Worm (Caenorhabditis elegans) whole organism, young adult: Measurements from ENCODE around the gene lron-4.

Experiments used
- B0035.1 ChIP-seq: sonication (generic microtip); optimal IDR thresholded peaks from 2 replicates; lab custom pipeline; 2016; ENCODE audit warnings: missing genetic modification characterization, mild to moderate bottlenecking, missing compliant biosample characterization, missing genotype, missing genetic modification reagents
- B0261.1 ChIP-seq: sonication (generic microtip); optimal IDR thresholded peaks from 2 replicates; lab custom pipeline; 2016; ENCODE audit warnings: mild to moderate bottlenecking, missing genetic modification characterization, moderate library complexity, missing compliant biosample characterization
- F10E7.11 ChIP-seq: sonication (generic microtip); optimal IDR thresholded peaks from 2 replicates; lab custom pipeline; 2017; ENCODE audit warnings: mild to moderate bottlenecking, missing genetic modification characterization, moderate library complexity, missing compliant biosample characterization
- F37B4.10 ChIP-seq: fragments of 200-800 bp; sonication (Bioruptor generic); IDR thresholded peaks from 2 replicates; pipeline ENCODE4 v1.3.6; 2022; ENCODE audit warnings: missing genetic modification characterization, missing compliant biosample characterization
- F52B5.7 ChIP-seq: sonication (generic microtip); optimal IDR thresholded peaks from 2 replicates; lab custom pipeline; 2016; ENCODE audit warnings: mild to moderate bottlenecking, missing genetic modification characterization, missing compliant biosample characterization
- F55B11.4 ChIP-seq: sonication (generic microtip); optimal IDR thresholded peaks from 2 replicates; lab custom pipeline; 2016; ENCODE audit warnings: missing compliant biosample characterization, missing genetic modification characterization, borderline replicate concordance; ENCODE audit not compliant: insufficient read depth
- F57A8.1 ChIP-seq: fragments of 200-800 bp; sonication (Bioruptor generic); optimal IDR thresholded peaks from 2 replicates; lab custom pipeline; 2018; ENCODE audit warnings: mild to moderate bottlenecking, missing genetic modification characterization, moderate library complexity, missing compliant biosample characterization
- F57C9.4 ChIP-seq: sonication (generic microtip); optimal IDR thresholded peaks from 2 replicates; lab custom pipeline; 2017; ENCODE audit warnings: mild to moderate bottlenecking, missing genetic modification characterization, missing compliant biosample characterization
- T07F8.4 ChIP-seq: sonication (generic microtip); optimal IDR thresholded peaks from 2 replicates; lab custom pipeline; 2016; ENCODE audit warnings: mild to moderate bottlenecking, missing genetic modification characterization, moderate library complexity, missing compliant biosample characterization
- T26A5.8 ChIP-seq: sonication (generic microtip); optimal IDR thresholded peaks from 2 replicates; lab custom pipeline; 2016; ENCODE audit warnings: missing genetic modification characterization, missing compliant biosample characterization
- Y53G8AR.9 ChIP-seq: fragments of 200-800 bp; sonication (Bioruptor generic); conservative IDR thresholded peaks from 2 replicates; pipeline ENCODE4 v1.3.6; 2022; ENCODE audit warnings: missing genetic modification reagents, missing genetic modification characterization, missing compliant biosample characterization
- Y56A3A.18 ChIP-seq: fragments of 200-800 bp; sonication (Bioruptor generic); IDR thresholded peaks from 2 replicates; pipeline ENCODE4 v1.3.6; 2022; ENCODE audit warnings: missing genetic modification reagents, missing genetic modification characterization, missing compliant biosample characterization
- ZK185.1 ChIP-seq: sonication (generic microtip); optimal IDR thresholded peaks from 2 replicates; lab custom pipeline; 2016; ENCODE audit warnings: mild to moderate bottlenecking, missing genetic modification characterization, missing compliant biosample characterization; ENCODE audit not compliant: poor library complexity, severe bottlenecking
- athp-1 ChIP-seq: sonication (generic microtip); optimal IDR thresholded peaks from 2 replicates; lab custom pipeline; 2017; ENCODE audit warnings: mild to moderate bottlenecking, missing genetic modification characterization, missing compliant biosample characterization
- attf-3 ChIP-seq: fragments of 200-800 bp; sonication (Bioruptor generic); conservative IDR thresholded peaks from 2 replicates; pipeline ENCODE4 v1.3.6; 2022; ENCODE audit warnings: missing genetic modification reagents, missing genetic modification characterization, missing compliant biosample characterization
- attf-6 ChIP-seq: fragments of 200-800 bp; sonication (Bioruptor generic); IDR thresholded peaks from 2 replicates; pipeline ENCODE4 v1.3.6; 2022; ENCODE audit warnings: missing genetic modification reagents, missing genetic modification characterization, missing compliant biosample characterization
- ccch-3 ChIP-seq: fragments of 200-800 bp; sonication (Bioruptor generic); optimal IDR thresholded peaks from 2 replicates; lab custom pipeline; 2018; ENCODE audit warnings: mild to moderate bottlenecking, missing genetic modification characterization, missing compliant biosample characterization
- cebp-2 ChIP-seq: fragments of 200-800 bp; sonication (Bioruptor generic); IDR thresholded peaks from 2 replicates; pipeline ENCODE4 v1.3.6; 2022; ENCODE audit warnings: missing genetic modification characterization, missing compliant biosample characterization
- ceh-100 ChIP-seq: fragments of 200-800 bp; sonication (Bioruptor generic); IDR thresholded peaks from 2 replicates; pipeline ENCODE4 v1.3.6; 2022; ENCODE audit warnings: missing genetic modification reagents, missing genetic modification characterization, missing compliant biosample characterization
- ceh-79 ChIP-seq: sonication (generic microtip); optimal IDR thresholded peaks from 2 replicates; lab custom pipeline; 2017; ENCODE audit warnings: mild to moderate bottlenecking, missing genetic modification characterization, missing compliant biosample characterization
- ceh-91 ChIP-seq: fragments of 200-800 bp; sonication (Bioruptor generic); IDR thresholded peaks from 2 replicates; pipeline ENCODE4 v1.3.6; 2022; ENCODE audit warnings: missing genetic modification reagents, missing genetic modification characterization, missing compliant biosample characterization
- die-1 ChIP-seq: sonication (generic microtip); optimal IDR thresholded peaks from 2 replicates; lab custom pipeline; 2016; ENCODE audit warnings: missing genotype, mild to moderate bottlenecking, missing genetic modification characterization, missing compliant biosample characterization
- egrh-3 ChIP-seq: fragments of 200-800 bp; sonication (Bioruptor generic); IDR thresholded peaks from 2 replicates; pipeline ENCODE4 v1.3.6; 2022; ENCODE audit warnings: missing genetic modification reagents, missing genetic modification characterization, missing compliant biosample characterization
- ets-4 ChIP-seq: fragments of 200-800 bp; sonication (Bioruptor generic); optimal IDR thresholded peaks from 2 replicates; lab custom pipeline; 2018; ENCODE audit warnings: mild to moderate bottlenecking, missing genetic modification characterization, missing compliant biosample characterization
- gei-17 ChIP-seq: fragments of 200-800 bp; sonication (Bioruptor generic); optimal IDR thresholded peaks from 2 replicates; lab custom pipeline; 2018; ENCODE audit warnings: mild to moderate bottlenecking, missing genetic modification characterization, missing compliant biosample characterization
- hmg-20 ChIP-seq: fragments of 200-800 bp; sonication (Bioruptor generic); IDR thresholded peaks from 2 replicates; pipeline ENCODE4 v1.3.6; 2022; ENCODE audit warnings: missing genetic modification reagents, missing genetic modification characterization, missing compliant biosample characterization
- lin-35 ChIP-seq, 3 experiments: fragments of 150-350 bp in 2 of 3; sonication (generic microtip) in 1 of 3; optimal IDR thresholded peaks; 2 replicates each; lab custom pipeline; 2014 to 2018; ENCODE audit warnings: missing biosample characterization in 3 of 3, missing genetic modification characterization in 3 of 3, missing genetic modification reagents in 3 of 3
- lin-40 ChIP-seq: sonication (generic microtip); optimal IDR thresholded peaks from 2 replicates; lab custom pipeline; 2016; ENCODE audit warnings: missing genetic modification characterization, mild to moderate bottlenecking, missing compliant biosample characterization, missing genotype, missing genetic modification reagents
- lin-54 ChIP-seq: fragments of 200-800 bp; sonication (Bioruptor generic); optimal IDR thresholded peaks from 2 replicates; lab custom pipeline; 2018; ENCODE audit warnings: mild to moderate bottlenecking, missing genetic modification characterization, missing compliant biosample characterization
- lir-1 ChIP-seq: fragments of 200-800 bp; sonication (Bioruptor generic); conservative IDR thresholded peaks from 2 replicates; pipeline ENCODE4 v1.3.6; 2022; ENCODE audit warnings: missing genetic modification reagents, missing genetic modification characterization, missing compliant biosample characterization
- lsy-27 ChIP-seq: sonication (generic microtip); optimal IDR thresholded peaks from 2 replicates; lab custom pipeline; 2017; ENCODE audit warnings: missing genetic modification characterization, mild to moderate bottlenecking, missing compliant biosample characterization, antibody characterized with exemption, missing genotype, borderline replicate concordance; ENCODE audit not compliant: insufficient read depth
- madf-6 ChIP-seq: fragments of 200-800 bp; sonication (Bioruptor generic); IDR thresholded peaks from 2 replicates; pipeline ENCODE4 v1.3.6; 2022; ENCODE audit warnings: missing genetic modification reagents, missing genetic modification characterization, missing compliant biosample characterization
- nfya-2 ChIP-seq: fragments of 200-800 bp; sonication (Bioruptor generic); IDR thresholded peaks from 2 replicates; pipeline ENCODE4 v1.3.6; 2022; ENCODE audit warnings: missing genetic modification reagents, missing genetic modification characterization, missing compliant biosample characterization
- pbrm-1 ChIP-seq: fragments of 200-800 bp; sonication (Bioruptor generic); IDR thresholded peaks from 2 replicates; pipeline ENCODE4 v1.3.6; 2022; ENCODE audit warnings: missing genetic modification reagents, missing genetic modification characterization, missing compliant biosample characterization
- rcor-1 ChIP-seq: fragments of 200-800 bp; sonication (Bioruptor generic); IDR thresholded peaks from 2 replicates; pipeline ENCODE4 v1.3.6; 2022; ENCODE audit warnings: missing genetic modification reagents, missing genetic modification characterization, missing compliant biosample characterization
- rec-8 ChIP-seq, 2 experiments: sonication (generic microtip); optimal IDR thresholded peaks; 2 replicates each; lab custom pipeline; 2016; ENCODE audit warnings: mild to moderate bottlenecking in 2 of 2, missing genetic modification characterization in 2 of 2, missing genetic modification reagents in 2 of 2, missing genotype in 2 of 2, missing biosample characterization in 1 of 2, missing compliant biosample characterization in 1 of 2, moderate library complexity in 1 of 2
- repo-1 ChIP-seq: sonication (generic microtip); optimal IDR thresholded peaks from 2 replicates; lab custom pipeline; 2017; ENCODE audit warnings: mild to moderate bottlenecking, missing genetic modification characterization, missing compliant biosample characterization
- rpc-1 ChIP-seq, 2 experiments: fragments of 150-350 bp in 1 of 2; sonication (generic microtip) in 1 of 2; optimal IDR thresholded peaks; 2 replicates each; lab custom pipeline; 2014 to 2018; ENCODE audit warnings: missing biosample characterization in 1 of 2, missing genetic modification characterization in 1 of 2, missing genetic modification reagents in 1 of 2, missing genotype in 1 of 2
- sdz-38 ChIP-seq: sonication (generic microtip); optimal IDR thresholded peaks from 2 replicates; lab custom pipeline; 2016; ENCODE audit warnings: missing genotype, missing genetic modification characterization, missing compliant biosample characterization
- snpc-1.1 ChIP-seq: sonication (generic microtip); optimal IDR thresholded peaks from 2 replicates; lab custom pipeline; 2017; ENCODE audit warnings: missing genetic modification characterization, mild to moderate bottlenecking, missing compliant biosample characterization, antibody characterized with exemption, moderate library complexity, missing genotype, missing genetic modification reagents; ENCODE audit not compliant: insufficient read depth
- snpc-4 ChIP-seq, 5 experiments: fragments of 150-350 bp in 1 of 5; sonication (generic microtip) in 4 of 5; optimal IDR thresholded peaks; 2 replicates each; lab custom pipeline; 2014 to 2018; ENCODE audit warnings: missing genetic modification characterization in 5 of 5, missing biosample characterization in 3 of 5, antibody characterized with exemption in 2 of 5, mild to moderate bottlenecking in 2 of 5, missing compliant biosample characterization in 2 of 5, missing genotype in 2 of 5, moderate library complexity in 2 of 5, missing genetic modification reagents in 1 of 5
- zfh-2 ChIP-seq: fragments of 200-800 bp; sonication (Bioruptor generic); conservative IDR thresholded peaks from 2 replicates; pipeline ENCODE4 v1.3.6; 2022; ENCODE audit warnings: missing genetic modification reagents, missing genetic modification characterization, missing compliant biosample characterization
- zim-3 ChIP-seq: sonication (generic microtip); optimal IDR thresholded peaks from 2 replicates; lab custom pipeline; 2017; ENCODE audit warnings: mild to moderate bottlenecking, missing genetic modification characterization, moderate library complexity, missing compliant biosample characterization
- ztf-18 ChIP-seq: sonication (generic microtip); optimal IDR thresholded peaks from 2 replicates; lab custom pipeline; 2016; ENCODE audit warnings: missing genotype, mild to moderate bottlenecking, missing genetic modification characterization, missing compliant biosample characterization

lron-4 gene

DNA sequence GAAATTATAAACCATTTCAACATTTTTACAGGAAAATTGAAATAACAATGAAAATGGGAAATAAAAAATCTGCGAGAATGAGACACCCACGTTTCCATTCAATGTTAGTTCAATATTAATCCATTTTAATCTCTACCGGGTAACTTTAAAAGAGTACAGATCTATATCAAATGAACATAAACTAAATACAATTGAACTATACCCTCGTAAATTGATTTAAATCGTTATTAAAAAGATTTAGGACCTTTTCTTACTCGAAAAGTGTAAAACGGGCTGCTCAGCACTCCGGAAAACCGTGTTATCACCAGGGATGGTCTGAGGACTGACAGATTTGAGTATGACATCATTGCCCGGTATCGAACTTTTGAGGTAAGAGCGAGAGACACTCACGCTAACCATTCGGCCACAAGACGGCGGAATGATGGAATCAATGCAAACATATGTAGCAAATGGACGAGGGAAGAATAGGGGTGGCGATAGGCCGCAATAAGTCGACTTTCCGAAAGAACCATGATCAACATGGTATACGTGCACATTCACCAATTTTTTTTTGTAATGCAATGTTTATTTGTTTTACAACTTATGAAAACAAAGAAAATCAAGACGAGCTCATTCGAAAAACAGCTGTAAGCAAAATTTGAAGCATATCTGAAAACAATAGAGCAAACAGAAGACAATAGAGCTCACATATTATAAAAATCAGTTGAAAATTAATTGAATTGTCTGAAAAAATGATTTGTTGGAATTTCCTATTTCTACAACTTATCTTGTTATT is 4.9 kb downstream of the lron-4 start, which contains the start of the genes chst-1 and C41C4.9 (continued):
- TF ChIP-seq B0035.1 (tag; lab: Kevin White, UChicago), result peak; percentile 46
- peak; percentile 96 for TF ChIP-seq T26A5.8
- peak; percentile 88; the same call in 1 of the 2 replicates for TF ChIP-seq cebp-2 (GFP tag; lab: Robert Waterston, UW)
- peak; percentile 93 for TF ChIP-seq F57A8.1 (GFP tag; lab: Kevin White, UChicago)
- no peak for TF ChIP-seq madf-6 (GFP tag; lab: Robert Waterston, UW)
- no peak for TF ChIP-seq egrh-3
- TF ChIP-seq B0261.1, result peak; percentile 86
- no peak for TF ChIP-seq ccch-3 (GFP tag; lab: Kevin White, UChicago)
- TF ChIP-seq rpc-1 (optimal IDR thresholded peaks at IDR 0.05; lab: Kevin White, UChicago), result peak; percentile 94
- TF ChIP-seq rpc-1 (tag; optimal IDR thresholded peaks at IDR 0.05; lab: Kevin White, UChicago), result peak; percentile 97
- TF ChIP-seq F37B4.10 (GFP tag; lab: Robert Waterston, UW), result 0 out of 2 replicates have a peak, but pooled peaks have one; percentile 90
- no peak for TF ChIP-seq sdz-38 (tag; lab: Kevin White, UChicago)
- peak; percentile 49 for TF ChIP-seq F57C9.4 (tag; lab: Kevin White, UChicago)
- peak; percentile 67 for TF ChIP-seq snpc-4 (GFP tag; optimal IDR thresholded peaks at IDR 0.05; lab: Kevin White, UChicago)
- peak in 2 of 4 experiments; percentile 74 to 75 for TF ChIP-seq snpc-4 (tag; optimal IDR thresholded peaks at IDR 0.05; lab: Kevin White, UChicago)
- peak; percentile 91 for TF ChIP-seq ets-4 (GFP tag; lab: Kevin White, UChicago)
- TF ChIP-seq repo-1 (tag; lab: Kevin White, UChicago), result peak; percentile 78
- peak; percentile 8 for TF ChIP-seq lsy-27 (tag; lab: Kevin White, UChicago)
- TF ChIP-seq zfh-2, result no peak
- TF ChIP-seq pbrm-1, result no peak; the same call in 1 of the 2 replicates
- peak; percentile 75 for TF ChIP-seq hmg-20 (GFP tag; lab: Robert Waterston, UW)
- peak; percentile 51; the same call in 1 of the 2 replicates for TF ChIP-seq attf-6 (GFP tag; lab: Robert Waterston, UW)
- peak; percentile 85 to 97 for TF ChIP-seq rec-8 (tag; optimal IDR thresholded peaks at IDR 0.05; lab: Kevin White, UChicago)
- peak; percentile 75 for TF ChIP-seq rcor-1 (GFP tag; lab: Robert Waterston, UW)
- peak; percentile 84 for TF ChIP-seq lin-54
- TF ChIP-seq T07F8.4 (tag; lab: Kevin White, UChicago), result peak; percentile 74
- peak; percentile 80 for TF ChIP-seq ZK185.1 (tag; lab: Kevin White, UChicago)
- peak; percentile 96 for TF ChIP-seq die-1
- TF ChIP-seq F52B5.7 (tag; lab: Kevin White, UChicago), result peak; percentile 94
- no peak; the same call in 1 of the 2 replicates for TF ChIP-seq lir-1
- peak; percentile 35 for TF ChIP-seq F55B11.4 (tag; lab: Kevin White, UChicago)
- peak; percentile 95 for TF ChIP-seq zim-3
- TF ChIP-seq Y53G8AR.9 (GFP tag; lab: Robert Waterston, UW), result 0 out of 2 replicates have a peak, but pooled peaks have one; percentile 32
- peak; percentile 93 for TF ChIP-seq Y56A3A.18
- peak; percentile 92 for TF ChIP-seq ceh-79 (tag; lab: Kevin White, UChicago)
- TF ChIP-seq ztf-18 (tag; lab: Kevin White, UChicago), result peak; percentile 87
- TF ChIP-seq lin-35 (GFP tag; optimal IDR thresholded peaks at IDR 0.05; lab: Kevin White, UChicago), result no peak
- no peak for TF ChIP-seq lin-40 (tag; lab: Kevin White, UChicago)
- peak; percentile 30 for TF ChIP-seq snpc-1.1 (tag; lab: Kevin White, UChicago)
- peak; percentile 88 for TF ChIP-seq F10E7.11 (tag; lab: Kevin White, UChicago)
- TF ChIP-seq nfya-2 (GFP tag; lab: Robert Waterston, UW), result no peak
- peak; percentile 61 for TF ChIP-seq attf-3 (GFP tag; lab: Robert Waterston, UW)
- TF ChIP-seq athp-1 (tag; lab: Kevin White, UChicago), result no peak
- TF ChIP-seq gei-17 (GFP tag; lab: Kevin White, UChicago), result no peak
- no peak for TF ChIP-seq ceh-91 (GFP tag; lab: Robert Waterston, UW)
- peak; percentile 75 for TF ChIP-seq ceh-100 (GFP tag; lab: Robert Waterston, UW)
